Worm (Caenorhabditis elegans) whole organism, L4 larva: ENCODE data around the gene hum-4.

Source experiments
- Y48G9A.11 ChIP-seq: fragments of 200-800 bp; sonication (Bioruptor generic); IDR thresholded peaks from 2 replicates; pipeline ENCODE4 v1.3.6; 2022; ENCODE audit warnings: missing genetic modification reagents, missing genetic modification characterization, missing compliant biosample characterization
- Y75B8A.6 ChIP-seq: fragments of 200-800 bp; sonication (Bioruptor generic); IDR thresholded peaks from 2 replicates; pipeline ENCODE4 v1.3.6; 2022; ENCODE audit warnings: missing genetic modification reagents, missing genetic modification characterization, missing compliant biosample characterization
- aha-1 ChIP-seq: fragments of 150-350 bp; peaks from one replicate; lab custom pipeline; 2014; ENCODE audit warnings: missing biosample characterization, missing genetic modification characterization
- ceh-20 ChIP-seq: fragments of 200-800 bp; sonication (Bioruptor generic); IDR thresholded peaks from 2 replicates; pipeline ENCODE4 v1.3.6; 2022; ENCODE audit warnings: missing genetic modification reagents, missing genetic modification characterization, missing compliant biosample characterization
- ceh-28 ChIP-seq: fragments of 150-350 bp; optimal IDR thresholded peaks from 2 replicates; lab custom pipeline; 2014; ENCODE audit warnings: missing biosample characterization, missing genetic modification reagents, missing genetic modification characterization
- ceh-82 ChIP-seq: sonication (generic microtip); optimal IDR thresholded peaks from 2 replicates; lab custom pipeline; 2017; ENCODE audit warnings: missing biosample characterization, missing genetic modification characterization
- daf-12 ChIP-seq: fragments of 150-350 bp; optimal IDR thresholded peaks from 2 replicates; lab custom pipeline; 2014; ENCODE audit warnings: missing biosample characterization, missing genetic modification reagents, missing genetic modification characterization
- daf-16 ChIP-seq, 3 experiments: sonication (generic microtip); optimal IDR thresholded peaks; 2 replicates each; lab custom pipeline; 2016 to 2017; ENCODE audit warnings: missing genetic modification characterization in 3 of 3, missing genetic modification reagents in 3 of 3, mild to moderate bottlenecking in 2 of 3, missing compliant biosample characterization in 2 of 3, missing biosample characterization in 1 of 3, moderate library complexity in 1 of 3
- daf-19 ChIP-seq: fragments of 200-800 bp; sonication (Bioruptor generic); conservative IDR thresholded peaks from 2 replicates; pipeline ENCODE4 v1.3.6; 2022; ENCODE audit warnings: missing genetic modification characterization, missing compliant biosample characterization
- dmd-6 ChIP-seq: fragments of 200-800 bp; sonication (Bioruptor generic); IDR thresholded peaks from 2 replicates; pipeline ENCODE4 v1.3.6; 2022; ENCODE audit warnings: missing genetic modification reagents, missing genetic modification characterization, missing compliant biosample characterization
- egl-27 ChIP-seq: sonication (generic microtip); optimal IDR thresholded peaks from 3 replicates; lab custom pipeline; 2017; ENCODE audit warnings: missing biosample characterization, missing genetic modification reagents, missing genetic modification characterization
- egl-43 ChIP-seq: fragments of 200-800 bp; sonication (Bioruptor generic); IDR thresholded peaks from 2 replicates; pipeline ENCODE4 v1.3.6; 2022; ENCODE audit warnings: missing genetic modification reagents, missing genetic modification characterization, missing compliant biosample characterization
- fos-1 ChIP-seq: fragments of 150-350 bp; optimal IDR thresholded peaks from 2 replicates; lab custom pipeline; 2014; ENCODE audit warnings: missing biosample characterization, missing genetic modification characterization
- hlh-11 ChIP-seq: fragments of 200-800 bp; sonication (Bioruptor generic); optimal IDR thresholded peaks from 2 replicates; lab custom pipeline; 2018; ENCODE audit warnings: mild to moderate bottlenecking, missing genetic modification characterization, missing compliant biosample characterization
- hlh-30 ChIP-seq: sonication (generic microtip); optimal IDR thresholded peaks from 2 replicates; lab custom pipeline; 2017; ENCODE audit warnings: antibody characterized with exemption, mild to moderate bottlenecking, missing genetic modification characterization, missing compliant biosample characterization; ENCODE audit not compliant: insufficient read depth
- lim-7 ChIP-seq: fragments of 200-800 bp; sonication (Bioruptor generic); IDR thresholded peaks from 2 replicates; pipeline ENCODE4 v1.3.6; 2022; ENCODE audit warnings: missing genetic modification characterization, missing compliant biosample characterization
- lin-15B ChIP-seq: fragments of 150-350 bp; sonication (generic microtip); optimal IDR thresholded peaks from 3 replicates; lab custom pipeline; 2014; ENCODE audit warnings: missing biosample characterization, missing genetic modification characterization
- lin-29 ChIP-seq: fragments of 200-800 bp; sonication (Bioruptor generic); IDR thresholded peaks from 2 replicates; pipeline ENCODE4 v1.3.6; 2022; ENCODE audit warnings: missing genetic modification reagents, missing genetic modification characterization, missing compliant biosample characterization
- lir-3 ChIP-seq: sonication (generic microtip); optimal IDR thresholded peaks from 2 replicates; lab custom pipeline; 2016; ENCODE audit warnings: mild to moderate bottlenecking, missing genetic modification characterization, missing compliant biosample characterization
- madf-9 ChIP-seq: fragments of 200-800 bp; sonication (Bioruptor generic); conservative IDR thresholded peaks from 2 replicates; pipeline ENCODE4 v1.3.6; 2022; ENCODE audit warnings: missing genetic modification reagents, missing genetic modification characterization, missing compliant biosample characterization
- mdl-1 ChIP-seq, 2 experiments: fragments of 150-350 bp in 1 of 2; sonication (generic microtip) in 1 of 2; optimal IDR thresholded peaks; 2 replicates each; lab custom pipeline; 2014 to 2017; ENCODE audit warnings: missing biosample characterization in 2 of 2, missing genetic modification characterization in 2 of 2
- mep-1 ChIP-seq: fragments of 150-350 bp; sonication (generic microtip); optimal IDR thresholded peaks from 3 replicates; lab custom pipeline; 2014; ENCODE audit warnings: missing biosample characterization, missing genetic modification characterization
- mxl-3 ChIP-seq: fragments of 200-800 bp; sonication (Bioruptor generic); optimal IDR thresholded peaks from 2 replicates; lab custom pipeline; 2018; ENCODE audit warnings: mild to moderate bottlenecking, missing genetic modification characterization, missing compliant biosample characterization
- nhr-111 ChIP-seq: fragments of 200-800 bp; sonication (Bioruptor generic); optimal IDR thresholded peaks from 2 replicates; lab custom pipeline; 2018; ENCODE audit warnings: mild to moderate bottlenecking, missing genetic modification characterization, missing compliant biosample characterization
- nhr-237 ChIP-seq: sonication (generic microtip); optimal IDR thresholded peaks from 2 replicates; lab custom pipeline; 2017; ENCODE audit warnings: missing biosample characterization, missing genetic modification characterization
- nhr-48 ChIP-seq: sonication (generic microtip); optimal IDR thresholded peaks from 2 replicates; lab custom pipeline; 2016; ENCODE audit warnings: mild to moderate bottlenecking, missing genetic modification characterization, missing compliant biosample characterization
- pqm-1 ChIP-seq: sonication (generic microtip); optimal IDR thresholded peaks from 2 replicates; lab custom pipeline; 2017; ENCODE audit warnings: missing biosample characterization, missing genetic modification characterization
- rbr-2 ChIP-seq: sonication (generic microtip); optimal IDR thresholded peaks from 2 replicates; lab custom pipeline; 2016; ENCODE audit warnings: missing genotype, missing genetic modification characterization, missing compliant biosample characterization
- saeg-2 ChIP-seq: fragments of 200-800 bp; sonication (Bioruptor generic); IDR thresholded peaks from 2 replicates; pipeline ENCODE4 v1.3.6; 2022; ENCODE audit warnings: missing genetic modification reagents, missing genetic modification characterization, missing compliant biosample characterization
- snpc-1.2 ChIP-seq: fragments of 200-800 bp; sonication (Bioruptor generic); IDR thresholded peaks from 2 replicates; pipeline ENCODE4 v1.3.6; 2022; ENCODE audit warnings: missing genetic modification reagents, missing genetic modification characterization, missing compliant biosample characterization
- snpc-4 ChIP-seq: fragments of 150-350 bp; optimal IDR thresholded peaks from 2 replicates; lab custom pipeline; 2014; ENCODE audit warnings: missing biosample characterization, missing genetic modification characterization
- spr-1 ChIP-seq: sonication (generic microtip); optimal IDR thresholded peaks from 2 replicates; lab custom pipeline; 2016; ENCODE audit warnings: mild to moderate bottlenecking, missing genetic modification characterization, missing compliant biosample characterization
- spr-3 ChIP-seq: fragments of 200-800 bp; sonication (Bioruptor generic); optimal IDR thresholded peaks from 2 replicates; lab custom pipeline; 2018; ENCODE audit warnings: mild to moderate bottlenecking, missing genetic modification characterization, missing compliant biosample characterization
- unc-130 ChIP-seq: sonication (generic microtip); optimal IDR thresholded peaks from 2 replicates; lab custom pipeline; 2016; ENCODE audit warnings: missing genetic modification reagents, missing genetic modification characterization, missing compliant biosample characterization
- unc-62 ChIP-seq, 3 experiments: fragments of 150-350 bp in 1 of 3; sonication (generic microtip); optimal IDR thresholded peaks in 2 of 3; peaks in 1 of 3; 1 replicate in 1 of 3; 2 replicates in 2 of 3; lab custom pipeline; 2014 to 2017; ENCODE audit warnings: missing biosample characterization in 3 of 3, missing genetic modification characterization in 3 of 3, missing genetic modification reagents in 3 of 3, missing genotype in 1 of 3

Gene hum-4

DNA sequence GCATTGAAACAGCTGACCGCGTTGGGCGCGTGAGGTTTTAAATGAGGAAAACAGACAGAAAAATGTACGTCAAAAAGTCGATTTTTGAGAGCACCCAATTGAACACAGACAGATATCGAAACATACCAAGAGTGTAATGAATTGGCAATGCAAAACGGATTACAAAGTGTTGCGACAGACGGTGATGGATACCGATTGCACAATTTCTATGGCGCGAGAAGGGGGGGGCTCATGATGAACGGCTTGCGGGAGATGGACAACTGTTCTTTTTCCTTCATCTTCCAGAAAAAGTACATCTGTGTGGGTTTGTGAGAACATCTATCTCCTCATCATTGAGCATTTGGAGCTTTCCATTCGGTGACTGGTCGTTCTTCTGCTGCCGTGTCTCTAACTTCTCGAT is 30.2 kb upstream of the hum-4 start (continued):
- no peak for TF ChIP-seq unc-130 (GFP tag; lab: Kevin White, UChicago)
- TF ChIP-seq egl-27: no peak
- TF ChIP-seq daf-16 (GFP tag; optimal IDR thresholded peaks at IDR 0.05; lab: Kevin White, UChicago): peak in 1 of 2 experiments; percentile 28
- no peak for TF ChIP-seq daf-16 (tag; optimal IDR thresholded peaks at IDR 0.05; lab: Kevin White, UChicago)
- no peak for TF ChIP-seq ceh-82

ce11 chrX:11463005-11463404 is 29.6 kb upstream of the hum-4 start:
- TF ChIP-seq aha-1 (tag; lab: Kevin White, UChicago): peak; percentile 76
- TF ChIP-seq Y75B8A.6 (GFP tag; lab: Robert Waterston, UW): no peak
- TF ChIP-seq mep-1 (tag; lab: Kevin White, UChicago): peak; percentile 5
- TF ChIP-seq mdl-1 (tag; optimal IDR thresholded peaks at IDR 0.05; lab: Kevin White, UChicago): peak in 1 of 2 experiments; percentile 5
- 0 out of 2 replicates have a peak, but pooled peaks have one; percentile 13 for TF ChIP-seq ceh-20 (GFP tag; lab: Robert Waterston, UW)
- TF ChIP-seq, all 104 proteins: peak for 4

- TF ChIP-seq lin-29 (GFP tag; lab: Robert Waterston, UW) (no peak), dmd-6 (peak; percentile 6; the same call in 1 of the 2 replicates), nhr-237 (tag; lab: Kevin White, UChicago) (no peak), mep-1 (tag; lab: Kevin White, UChicago) (peak; percentile 9), unc-62 (GFP tag; optimal IDR thresholded peaks at IDR 0.05 in 1 of 2; lab: Kevin White, UChicago) (peak in 1 of 2 experiments; percentile 99), unc-62 (tag; optimal IDR thresholded peaks at IDR 0.05; lab: Kevin White, UChicago) (no peak), snpc-1.2 (GFP tag; lab: Robert Waterston, UW) (no peak), nhr-48 (no peak), aha-1 (tag; lab: Kevin White, UChicago) (peak; percentile 92), mxl-3 (GFP tag; lab: Kevin White, UChicago) (peak; percentile 1)
Measured at ce11 chrX:11462112-11462511, 28.7 kb upstream of the hum-4 start.

- TF ChIP-seq saeg-2 (GFP tag; lab: Robert Waterston, UW) (no peak), snpc-4 (tag; lab: Kevin White, UChicago) (no peak), egl-43 (GFP tag; lab: Robert Waterston, UW) (no peak), ceh-20 (GFP tag; lab: Robert Waterston, UW) (no peak), madf-9 (GFP tag; lab: Robert Waterston, UW) (no peak), hlh-30 (tag; lab: Kevin White, UChicago) (peak; percentile 39), hlh-11 (peak; percentile 35), pqm-1 (tag; lab: Kevin White, UChicago) (peak; percentile 19), nhr-48 (peak; percentile 18), daf-19 (no peak)
Measured at ce11 chrX:11461545-11461944, 28.2 kb upstream of the hum-4 start.

DNA sequence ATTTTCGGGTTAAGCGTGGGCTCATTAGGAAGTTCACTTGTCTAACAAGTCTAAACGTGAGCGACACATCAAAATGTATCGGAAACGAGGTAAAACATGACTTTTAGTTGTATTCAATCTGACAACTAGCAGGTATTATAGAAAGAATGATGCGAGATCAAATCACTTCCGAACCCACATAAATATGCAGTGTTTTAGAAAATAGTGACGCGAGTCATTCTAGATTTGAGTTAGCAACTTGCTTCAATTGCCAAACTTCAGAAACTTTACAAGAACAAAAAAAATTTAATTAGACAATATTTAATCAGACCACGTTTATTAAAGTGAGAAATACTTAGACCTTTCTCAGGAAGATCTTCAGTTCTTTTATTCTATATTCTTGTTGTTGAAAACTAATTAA is 23.3 kb upstream of the hum-4 start:
- no peak for TF ChIP-seq daf-12 (tag; lab: Kevin White, UChicago)
- peak in 1 of 2 experiments; percentile 91 for TF ChIP-seq unc-62 (GFP tag; optimal IDR thresholded peaks at IDR 0.05 in 1 of 2; lab: Kevin White, UChicago)
- no peak for TF ChIP-seq unc-62 (tag; optimal IDR thresholded peaks at IDR 0.05; lab: Kevin White, UChicago)
- no peak for TF ChIP-seq spr-3 (GFP tag; lab: Kevin White, UChicago)
- TF ChIP-seq nhr-111 (GFP tag; lab: Kevin White, UChicago): no peak

DNA sequence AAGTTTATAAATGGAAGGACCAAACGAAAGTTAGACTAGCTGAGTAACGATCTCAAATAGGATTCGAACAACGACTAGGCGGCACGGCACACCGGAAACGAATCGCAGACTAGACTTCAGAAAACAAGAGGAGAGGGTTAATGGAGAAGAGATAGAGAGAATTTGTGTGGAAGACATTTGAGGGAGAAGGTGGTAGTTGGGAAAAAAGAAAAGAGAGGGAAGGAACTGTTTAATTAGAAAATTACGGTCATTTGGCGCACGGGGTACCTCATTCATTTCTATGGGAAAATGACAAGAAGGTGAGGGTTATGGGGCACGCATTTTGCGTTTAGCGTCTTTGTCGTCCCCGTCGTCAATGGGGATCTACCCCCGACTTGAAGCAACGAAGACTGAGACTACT is 20.8 kb upstream of the hum-4 start, which contains the start of gene F48C5.2:
F48C5.2 (minus strand) TSS at position 101 of the 400 bp plus-strand sequence.
- TF ChIP-seq spr-1 (tag; lab: Kevin White, UChicago) (no peak), spr-3 (GFP tag; lab: Kevin White, UChicago) (no peak), Y48G9A.11 (no peak), fos-1 (no peak), lim-7 (no peak), rbr-2 (tag; lab: Kevin White, UChicago) (no peak), nhr-48 (no peak), lin-29 (GFP tag; lab: Robert Waterston, UW) (no peak), lin-15B (tag; lab: Kevin White, UChicago) (no peak), ceh-28 (no peak), lir-3 (tag; lab: Kevin White, UChicago) (no peak)
